Fruit fly (Drosophila melanogaster): ENCODE results near the gene Mgat2.

The Mgat2 gene

dm6 chr3R:30050448-30050847, 28.4 kb upstream of the Mgat2 start:
- TF ChIP-seq noc (tag; optimal IDR thresholded peaks at IDR 0.05) = no peak

dm6 chr3R:30046029-30047001, 24.3 kb upstream of the Mgat2 start, which contains the start of the genes RpL32 and CG7943:
TSS of gene RpL32 (minus strand) at chr3R:30046161.
TSS of gene CG7943 (plus strand) at chr3R:30046470.
- peak; percentile 90 for TF ChIP-seq noc (tag; optimal IDR thresholded peaks at IDR 0.05)

dm6 chr3R:30043139-30043744, 21.2 kb upstream of the Mgat2 start, which contains the start of gene Sry-delta:
TSS of gene Sry-delta (plus strand) at chr3R:30043341.
- no peak for TF ChIP-seq noc (tag; optimal IDR thresholded peaks at IDR 0.05)

- TF ChIP-seq noc (tag; optimal IDR thresholded peaks at IDR 0.05) = no peak
Observed at dm6 chr3R:30040879-30041278, 18.9 kb upstream of the Mgat2 start.

dm6 chr3R:30039494-30039893, 17.5 kb upstream of the Mgat2 start, which contains the start of the genes janA, Sry-alpha and Sry-beta:
TSS of gene janA (minus strand) at chr3R:30039533.
TSS of gene Sry-alpha (plus strand) at chr3R:30039719.
TSS of gene Sry-beta (plus strand) at chr3R:30039719.
- no peak for TF ChIP-seq noc (tag; optimal IDR thresholded peaks at IDR 0.05)

dm6 chr3R:30038628-30039027, 16.6 kb upstream of the Mgat2 start, which contains the start of gene janB:
TSS of gene janB (minus strand) at chr3R:30038728.
- no peak for TF ChIP-seq noc (tag; optimal IDR thresholded peaks at IDR 0.05)

- TF ChIP-seq noc (tag; optimal IDR thresholded peaks at IDR 0.05) = no peak
Observed at dm6 chr3R:30037630-30038029, 15.6 kb upstream of the Mgat2 start, which contains the start of gene ocn. TSS of gene ocn (minus strand) at chr3R:30037730.

dm6 chr3R:30036609-30037008, 14.6 kb upstream of the Mgat2 start, which contains the start of gene ZIPIC:
TSS of gene ZIPIC (minus strand) at chr3R:30036870.
- no peak for TF ChIP-seq noc (tag; optimal IDR thresholded peaks at IDR 0.05)

- no peak for TF ChIP-seq noc (tag; optimal IDR thresholded peaks at IDR 0.05)
Observed at dm6 chr3R:30032281-30032680, 10.3 kb upstream of the Mgat2 start.

dm6 chr3R:30030061-30030460, 8.0 kb upstream of the Mgat2 start:
- TF ChIP-seq noc (tag; optimal IDR thresholded peaks at IDR 0.05) = no peak

dm6 chr3R:30023445-30023844, 1.4 kb upstream of the Mgat2 start:
- TF ChIP-seq noc (tag; optimal IDR thresholded peaks at IDR 0.05) = no peak

dm6 chr3R:30022452-30023028, 519 bp upstream of the Mgat2 start, which contains the start of the genes RpS28a and Axn:
TSS of gene RpS28a (minus strand) at chr3R:30022648.
TSS of gene Axn (plus strand) at chr3R:30022842.
- TF ChIP-seq noc (tag; optimal IDR thresholded peaks at IDR 0.05) = no peak

- TF ChIP-seq noc (tag; optimal IDR thresholded peaks at IDR 0.05) = no peak
Observed at dm6 chr3R:30021009-30021408, 1.0 kb downstream of the Mgat2 start.

- peak; percentile 42 for TF ChIP-seq noc (tag; optimal IDR thresholded peaks at IDR 0.05)
Observed at dm6 chr3R:30014977-30015514, 7.0 kb downstream of the Mgat2 start, which contains the start of gene CG7920. TSS of gene CG7920 (minus strand) at chr3R:30015284.

- TF ChIP-seq noc (tag; optimal IDR thresholded peaks at IDR 0.05) = no peak
Observed at dm6 chr3R:30014480-30014879, 7.5 kb downstream of the Mgat2 start.
